Worm (Caenorhabditis elegans) whole organism, L2 larva: ENCODE measurements around the gene F54F7.2.

Source experiments
- C34F6.9 ChIP-seq: fragments of 150-350 bp; optimal IDR thresholded peaks from 2 replicates; lab custom pipeline; 2014; ENCODE audit warnings: missing biosample characterization, missing genetic modification characterization
- R02D3.7 ChIP-seq: fragments of 150-350 bp; optimal IDR thresholded peaks from 2 replicates; lab custom pipeline; 2014; ENCODE audit warnings: missing biosample characterization, missing genetic modification characterization
- nhr-11 ChIP-seq: fragments of 150-350 bp; optimal IDR thresholded peaks from 2 replicates; lab custom pipeline; 2014; ENCODE audit warnings: missing biosample characterization, missing genetic modification characterization
- nhr-6 ChIP-seq: fragments of 150-350 bp; optimal IDR thresholded peaks from 2 replicates; lab custom pipeline; 2014; ENCODE audit warnings: missing biosample characterization, missing genetic modification characterization
- unc-62 ChIP-seq: fragments of 150-350 bp; optimal IDR thresholded peaks from 2 replicates; lab custom pipeline; 2014; ENCODE audit warnings: missing biosample characterization, missing genetic modification reagents, missing genetic modification characterization
- zag-1 ChIP-seq: fragments of 150-350 bp; optimal IDR thresholded peaks from 2 replicates; lab custom pipeline; 2014; ENCODE audit warnings: missing biosample characterization, missing genetic modification characterization
- ztf-4 ChIP-seq: fragments of 150-350 bp; optimal IDR thresholded peaks from 2 replicates; lab custom pipeline; 2014; ENCODE audit warnings: missing biosample characterization, missing genetic modification characterization

DNA sequence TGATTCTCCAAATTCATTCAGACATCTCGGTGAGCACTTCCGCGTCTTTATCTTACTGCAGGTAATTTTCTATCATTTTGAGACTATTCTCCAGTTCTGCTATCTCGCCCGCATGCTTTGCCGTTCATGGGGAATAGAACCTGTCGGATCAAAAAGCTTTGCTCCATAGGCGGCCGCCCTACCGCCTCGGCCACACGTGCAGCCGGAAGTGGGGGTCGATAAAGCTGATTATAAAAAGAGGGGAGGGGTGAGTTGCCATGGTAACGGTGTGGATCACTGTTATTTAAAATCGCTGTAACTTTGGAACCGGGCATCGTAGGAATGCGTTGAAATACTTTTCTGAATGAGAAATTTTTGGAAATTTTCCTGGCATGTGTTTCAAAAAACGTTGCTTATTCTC, 26.9 kb downstream of the F54F7.2 start:
- TF ChIP-seq C34F6.9 (tag; lab: Kevin White, UChicago), result no peak
- TF ChIP-seq unc-62, result no peak
- TF ChIP-seq ztf-4 (tag; lab: Kevin White, UChicago), result no peak
- TF ChIP-seq nhr-11 (tag; lab: Kevin White, UChicago), result no peak
- TF ChIP-seq nhr-6 (tag; lab: Kevin White, UChicago), result no peak
- no peak for TF ChIP-seq R02D3.7 (tag; lab: Kevin White, UChicago)
- no peak for TF ChIP-seq zag-1 (tag; lab: Kevin White, UChicago)
